Fruit fly (Drosophila melanogaster): Measurements from ENCODE around the gene Wdr82.

The Wdr82 gene

dm6 chr2L:8381508-8382036 is 7.3 kb downstream of the Wdr82 start, which contains the start of gene AlaRS (continued):
- TF ChIP-seq ttk (GFP tag; IDR thresholded peaks at IDR 0.05) (no peak), Optix (GFP tag; IDR thresholded peaks at IDR 0.05) (no peak), CkIIα-i1 (GFP tag; IDR thresholded peaks at IDR 0.05) (no peak), sc (optimal IDR thresholded peaks at IDR 0.05) (no peak), sc (GFP tag; optimal IDR thresholded peaks at IDR 0.05) (no peak), gt (GFP tag; IDR thresholded peaks at IDR 0.05) (no peak), H2.0 (GFP tag; IDR thresholded peaks at IDR 0.05) (no peak), dysf (GFP tag; IDR thresholded peaks at IDR 0.05) (no peak; the same call in 2 of the 3 replicates), pzg (GFP tag; optimal IDR thresholded peaks at IDR 0.05) (peak; percentile 36), Ptx1 (GFP tag; IDR thresholded peaks at IDR 0.05) (0 out of 2 replicates have a peak, but pooled peaks have one; percentile 7), CG30403 (GFP tag; optimal IDR thresholded peaks at IDR 0.05) (peak; percentile 58), Adf1 (GFP tag; IDR thresholded peaks at IDR 0.05) (no peak), cad (GFP tag; optimal IDR thresholded peaks at IDR 0.05) (no peak), mld (GFP tag; IDR thresholded peaks at IDR 0.05; ENCODE audit: partially characterized antibody) (no peak), pan (optimal IDR thresholded peaks at IDR 0.05) (no peak), pan (GFP tag; optimal IDR thresholded peaks at IDR 0.05 in 1 of 2, IDR thresholded peaks at IDR 0.05 in 1 of 2) (peak in 1 of 2 experiments; percentile 43), CG15073 (GFP tag; optimal IDR thresholded peaks at IDR 0.05) (no peak), CG12391 (tag; optimal IDR thresholded peaks at IDR 0.05) (peak; percentile 67), slp2 (GFP tag; optimal IDR thresholded peaks at IDR 0.05) (no peak), ci (GFP tag; IDR thresholded peaks at IDR 0.05) (peak; percentile 40; the same call in 1 of the 3 replicates), CG8290 (GFP tag; optimal IDR thresholded peaks at IDR 0.05) (no peak), CG8290 (tag; optimal IDR thresholded peaks at IDR 0.05) (no peak), MESR4 (GFP tag; optimal IDR thresholded peaks at IDR 0.05) (peak; percentile 77), lbe (GFP tag; optimal IDR thresholded peaks at IDR 0.05) (peak; percentile 70), CG7987 (GFP tag; optimal IDR thresholded peaks at IDR 0.05) (no peak), Abd-B (GFP tag; optimal IDR thresholded peaks at IDR 0.05) (no peak), ap (GFP tag; IDR thresholded peaks at IDR 0.05) (no peak), ken (GFP tag; IDR thresholded peaks at IDR 0.05) (no peak; the same call in 2 of the 3 replicates), CG6765 (GFP tag; optimal IDR thresholded peaks at IDR 0.05) (no peak), ssp (GFP tag; IDR thresholded peaks at IDR 0.05) (no peak), CG6791 (GFP tag; IDR thresholded peaks at IDR 0.05; ENCODE audit: partially characterized antibody) (peak; percentile 59; the same call in 2 of the 3 replicates), so (GFP tag; IDR thresholded peaks at IDR 0.05) (no peak), chif (GFP tag; optimal IDR thresholded peaks at IDR 0.05) (no peak), CG2199 (GFP tag; IDR thresholded peaks at IDR 0.05) (no peak), esg (GFP tag; conservative IDR thresholded peaks at IDR 0.05) (peak; percentile 18; the same call in 1 of the 2 replicates), kah (GFP tag; optimal IDR thresholded peaks at IDR 0.05) (no peak), gem (tag; optimal IDR thresholded peaks at IDR 0.05) (peak; percentile 70), CG8388 (GFP tag; optimal IDR thresholded peaks at IDR 0.05) (peak; percentile 37), crol (GFP tag; IDR thresholded peaks at IDR 0.05) (no peak), CG8478 (optimal IDR thresholded peaks at IDR 0.05) (no peak), CG8944 (GFP tag; optimal IDR thresholded peaks at IDR 0.05) (no peak), az2 (GFP tag; optimal IDR thresholded peaks at IDR 0.05) (no peak), CG32532 (GFP tag; IDR thresholded peaks at IDR 0.05) (no peak; the same call in 1 of the 2 replicates), CG42726 (GFP tag; IDR thresholded peaks at IDR 0.05; ENCODE audit: partially characterized antibody) (no peak), CG31388 (GFP tag; optimal IDR thresholded peaks at IDR 0.05) (no peak), Tbp (GFP tag; optimal IDR thresholded peaks at IDR 0.05) (no peak), CG13287 (GFP tag; IDR thresholded peaks at IDR 0.05; ENCODE audit: partially characterized antibody) (peak; percentile 83), CG15479 (GFP tag; optimal IDR thresholded peaks at IDR 0.05) (no peak), Dll (GFP tag; IDR thresholded peaks at IDR 0.05; ENCODE audit: partially characterized antibody) (peak; percentile 79), danr (GFP tag; IDR thresholded peaks at IDR 0.05) (no peak), CG3281 (GFP tag; optimal IDR thresholded peaks at IDR 0.05) (peak; percentile 49), gce (GFP tag; IDR thresholded peaks at IDR 0.05) (no peak), gsb (GFP tag; IDR thresholded peaks at IDR 0.05) (no peak)

Measured in whole organism, embryonic.